Fruit fly (Drosophila melanogaster) whole organism, embryonic: ENCODE measurements around the gene CG42455.
A peak's percentile ranks its signal among the peaks of the same experiment; 100 is the strongest.

Source experiments
- Asciz ChIP-seq: fragments of 200-800 bp; sonication (Bioruptor generic); optimal IDR thresholded peaks from 2 replicates; lab custom pipeline; 2017; ENCODE audit warnings: missing biosample characterization, mild to moderate bottlenecking, missing genetic modification characterization, missing genetic modification reagents
- Atf6 ChIP-seq: fragments of 200-800 bp; sonication (Bioruptor generic); IDR thresholded peaks from 2 replicates; pipeline ENCODE4 v1.3.6; 2022; ENCODE audit warnings: missing biosample characterization, missing genetic modification characterization
- Blimp-1 ChIP-seq: fragments of 200-800 bp; sonication (Bioruptor generic); optimal IDR thresholded peaks from 3 replicates; lab custom pipeline; 2018; ENCODE audit warnings: missing biosample characterization, missing genetic modification characterization, mild to moderate bottlenecking, moderate library complexity, missing genetic modification reagents
- CG10431 ChIP-seq: fragments of 200-800 bp; sonication (Bioruptor generic); optimal IDR thresholded peaks from 3 replicates; lab custom pipeline; 2018; ENCODE audit warnings: missing biosample characterization, mild to moderate bottlenecking, missing genetic modification characterization
- CG13624 ChIP-seq: fragments of 200-800 bp; sonication (Bioruptor generic); optimal IDR thresholded peaks from 2 replicates; lab custom pipeline; 2016; ENCODE audit warnings: missing biosample characterization, missing genetic modification characterization
- CG14667 ChIP-seq: fragments of 200-800 bp; sonication (Bioruptor generic); IDR thresholded peaks from 2 replicates; pipeline ENCODE4 v1.3.6; 2022; ENCODE audit warnings: missing biosample characterization, missing genetic modification characterization
- CG14710 ChIP-seq: fragments of 200-800 bp; sonication (Bioruptor generic); optimal IDR thresholded peaks from 3 replicates; lab custom pipeline; 2019; ENCODE audit warnings: missing biosample characterization, mild to moderate bottlenecking, missing genetic modification characterization, moderate library complexity
- CG15073 ChIP-seq: fragments of 200-800 bp; sonication (Bioruptor generic); optimal IDR thresholded peaks from 2 replicates; lab custom pipeline; 2016; ENCODE audit warnings: missing biosample characterization, missing genetic modification characterization
- CG1529 ChIP-seq: fragments of 200-800 bp; sonication (Bioruptor generic); optimal IDR thresholded peaks from 3 replicates; lab custom pipeline; 2018; ENCODE audit warnings: missing biosample characterization, missing genetic modification characterization
- CG15479 ChIP-seq: fragments of 200-800 bp; sonication (Bioruptor generic); optimal IDR thresholded peaks from 3 replicates; lab custom pipeline; 2019; ENCODE audit warnings: missing biosample characterization, mild to moderate bottlenecking, missing genetic modification characterization, moderate library complexity
- CG1647 ChIP-seq: fragments of 200-800 bp; sonication (Bioruptor generic); optimal IDR thresholded peaks from 3 replicates; lab custom pipeline; 2016; ENCODE audit warnings: missing biosample characterization, missing genetic modification characterization
- CG16779 ChIP-seq: fragments of 200-800 bp; sonication (Bioruptor generic); IDR thresholded peaks from 2 replicates; pipeline ENCODE4 v1.3.6; 2022; ENCODE audit warnings: missing biosample characterization, missing genetic modification characterization
- CG2129 ChIP-seq: fragments of 200-800 bp; sonication (Bioruptor generic); IDR thresholded peaks from 2 replicates; pipeline ENCODE4 v1.3.6; 2022; ENCODE audit warnings: missing biosample characterization, missing genetic modification characterization; ENCODE audit not compliant: partially characterized antibody
- CG2202 ChIP-seq: fragments of 200-800 bp; sonication (Bioruptor generic); optimal IDR thresholded peaks from 2 replicates; lab custom pipeline; 2018; ENCODE audit warnings: missing biosample characterization, mild to moderate bottlenecking, missing genetic modification characterization
- CG4820 ChIP-seq: fragments of 200-800 bp; sonication (Bioruptor generic); optimal IDR thresholded peaks from 3 replicates; lab custom pipeline; 2016; ENCODE audit warnings: missing biosample characterization, missing genetic modification characterization
- CG4854 ChIP-seq: fragments of 200-800 bp; sonication (Bioruptor generic); optimal IDR thresholded peaks from 2 replicates; lab custom pipeline; 2016; ENCODE audit warnings: missing biosample characterization, missing genetic modification characterization, inconsistent platforms
- CG6689 ChIP-seq: fragments of 200-800 bp; sonication (Bioruptor generic); IDR thresholded peaks from 2 replicates; pipeline ENCODE4 v1.3.6; 2022; ENCODE audit warnings: missing biosample characterization, missing genetic modification characterization
- CG8281 ChIP-seq: fragments of 200-800 bp; sonication (Bioruptor generic); optimal IDR thresholded peaks from 2 replicates; lab custom pipeline; 2018; ENCODE audit warnings: missing biosample characterization, mild to moderate bottlenecking, missing genetic modification characterization, moderate library complexity
- CTCF ChIP-seq: fragments of 200-800 bp; sonication (Bioruptor generic); optimal IDR thresholded peaks from 2 replicates; lab custom pipeline; 2017; ENCODE audit warnings: missing biosample characterization, mild to moderate bottlenecking, missing genetic modification characterization, moderate library complexity
- Dbx ChIP-seq: fragments of 200-800 bp; sonication (Bioruptor generic); IDR thresholded peaks from 3 replicates; pipeline ENCODE4 v1.3.6; 2022; ENCODE audit warnings: missing biosample characterization, missing genetic modification characterization
- Dip3 ChIP-seq: fragments of 200-800 bp; sonication (Bioruptor generic); optimal IDR thresholded peaks from 3 replicates; lab custom pipeline; 2016; ENCODE audit warnings: missing biosample characterization, missing genetic modification characterization
- Ets65A ChIP-seq: fragments of 200-800 bp; sonication (Bioruptor generic); peaks from one replicate; lab custom pipeline; 2016; ENCODE audit warnings: missing biosample characterization, missing genetic modification characterization
- Gug ChIP-seq: fragments of 200-800 bp; sonication (Bioruptor generic); IDR thresholded peaks from 4 replicates; pipeline ENCODE4 v1.3.6; 2022; ENCODE audit warnings: missing biosample characterization, missing genetic modification characterization
- HmgZ ChIP-seq: fragments of 200-800 bp; sonication (Bioruptor generic); optimal IDR thresholded peaks from 2 replicates; lab custom pipeline; 2018; ENCODE audit warnings: missing biosample characterization, mild to moderate bottlenecking, missing genetic modification characterization
- Mes4 ChIP-seq: fragments of 200-800 bp; sonication (Bioruptor generic); optimal IDR thresholded peaks from 2 replicates; lab custom pipeline; 2016; ENCODE audit warnings: missing biosample characterization, missing genetic modification characterization
- Scr ChIP-seq: fragments of 200-800 bp; sonication (Bioruptor generic); IDR thresholded peaks from 2 replicates; pipeline ENCODE4 v1.3.6; 2022; ENCODE audit warnings: missing biosample characterization, missing genetic modification characterization; ENCODE audit not compliant: partially characterized antibody
- Sox100B ChIP-seq: fragments of 200-800 bp; sonication (Bioruptor generic); optimal IDR thresholded peaks from 3 replicates; lab custom pipeline; 2018; ENCODE audit warnings: missing biosample characterization, mild to moderate bottlenecking, missing genetic modification characterization
- Stat92E ChIP-seq, 3 experiments: fragments of >200 bp in 2 of 3; fragments of 200-800 bp in 1 of 3; sonication (Bioruptor generic) in 1 of 3; optimal IDR thresholded peaks; 2 replicates each; lab custom pipeline; 2017 to 2019; ENCODE audit warnings: missing biosample characterization in 3 of 3, missing genetic modification characterization in 3 of 3, mild to moderate bottlenecking in 1 of 3, moderate library complexity in 1 of 3
- abd-A ChIP-seq: fragments of 200-800 bp; sonication (Bioruptor generic); optimal IDR thresholded peaks from 3 replicates; lab custom pipeline; 2019; ENCODE audit warnings: missing biosample characterization, mild to moderate bottlenecking, missing genetic modification characterization, moderate library complexity
- cg ChIP-seq: fragments of 200-800 bp; sonication (Bioruptor generic); optimal IDR thresholded peaks from 3 replicates; lab custom pipeline; 2019; ENCODE audit warnings: missing biosample characterization, mild to moderate bottlenecking, missing genetic modification characterization, moderate library complexity
- dpn ChIP-seq, 2 experiments: fragments of 200-800 bp; sonication (Bioruptor generic); optimal IDR thresholded peaks; 3 replicates each; lab custom pipeline; 2016; ENCODE audit warnings: missing biosample characterization in 2 of 2, missing genetic modification characterization in 2 of 2
- emc ChIP-seq: fragments of 200-800 bp; sonication (Bioruptor generic); optimal IDR thresholded peaks from 2 replicates; lab custom pipeline; 2016; ENCODE audit warnings: missing biosample characterization, missing genetic modification characterization
- ewg ChIP-seq: fragments of 200-800 bp; sonication (Bioruptor generic); optimal IDR thresholded peaks from 3 replicates; lab custom pipeline; 2017; ENCODE audit warnings: mild to moderate bottlenecking, missing biosample characterization, missing genetic modification reagents, missing genetic modification characterization
- gce ChIP-seq: fragments of 200-800 bp; sonication (Bioruptor generic); IDR thresholded peaks from 3 replicates; pipeline ENCODE4 v1.3.6; 2022; ENCODE audit warnings: missing biosample characterization, missing genetic modification characterization
- gcm ChIP-seq: fragments of 200-800 bp; sonication (Bioruptor generic); optimal IDR thresholded peaks from 2 replicates; lab custom pipeline; 2019; ENCODE audit warnings: missing biosample characterization, mild to moderate bottlenecking, missing genetic modification characterization, moderate library complexity
- gfzf ChIP-seq: fragments of 200-800 bp; sonication (Bioruptor generic); optimal IDR thresholded peaks from 2 replicates; lab custom pipeline; 2016; ENCODE audit warnings: missing biosample characterization, mild to moderate bottlenecking, missing genetic modification characterization, moderate library complexity
- gt ChIP-seq: fragments of 200-800 bp; sonication (Bioruptor generic); IDR thresholded peaks from 2 replicates; pipeline ENCODE4 v1.3.6; 2022; ENCODE audit warnings: missing biosample characterization, missing genetic modification characterization
- inv ChIP-seq: fragments of 200-800 bp; sonication (Bioruptor generic); IDR thresholded peaks from 2 replicates; pipeline ENCODE4 v1.3.6; 2022; ENCODE audit warnings: missing biosample characterization, missing genetic modification characterization; ENCODE audit not compliant: partially characterized antibody
- knrl ChIP-seq: fragments of 200-800 bp; sonication (Bioruptor generic); IDR thresholded peaks from 3 replicates; pipeline ENCODE4 v1.3.6; 2022; ENCODE audit warnings: missing biosample characterization, missing genetic modification characterization; ENCODE audit not compliant: partially characterized antibody
- lov ChIP-seq, 2 experiments: fragments of 200-800 bp in 1 of 2; fragments of >200 bp in 1 of 2; sonication (Bioruptor generic) in 1 of 2; IDR thresholded peaks in 1 of 2; optimal IDR thresholded peaks in 1 of 2; 2 replicates in 1 of 2; 3 replicates in 1 of 2; pipeline versions ENCODE4 v1.3.6 to Lab custom; 2017 to 2022; ENCODE audit warnings: missing biosample characterization in 1 of 2, missing genetic modification characterization in 1 of 2
- nmo ChIP-seq: fragments of 200-800 bp; sonication (Bioruptor generic); optimal IDR thresholded peaks from 2 replicates; lab custom pipeline; 2018; ENCODE audit warnings: missing biosample characterization, mild to moderate bottlenecking, missing genetic modification characterization, moderate library complexity
- pho ChIP-seq: fragments of 200-800 bp; sonication (Bioruptor generic); optimal IDR thresholded peaks from 2 replicates; lab custom pipeline; 2016; ENCODE audit warnings: missing biosample characterization, missing genetic modification characterization
- psq ChIP-seq: fragments of 200-800 bp; sonication (Bioruptor generic); optimal IDR thresholded peaks from 2 replicates; lab custom pipeline; 2017; ENCODE audit warnings: missing biosample characterization, missing genetic modification characterization
- ranshi ChIP-seq: fragments of 200-800 bp; sonication (Bioruptor generic); IDR thresholded peaks from 2 replicates; pipeline ENCODE4 v1.3.6; 2022; ENCODE audit warnings: missing biosample characterization, missing genetic modification characterization
- row ChIP-seq: fragments of 200-800 bp; sonication (Bioruptor generic); IDR thresholded peaks from 3 replicates; pipeline ENCODE4 v1.3.6; 2022; ENCODE audit warnings: missing biosample characterization, missing genetic modification characterization
- sc ChIP-seq, 3 experiments: fragments of >200 bp in 2 of 3; fragments of 200-800 bp in 1 of 3; sonication (Bioruptor generic) in 1 of 3; optimal IDR thresholded peaks; 2 replicates in 2 of 3; 3 replicates in 1 of 3; lab custom pipeline; 2017; ENCODE audit warnings: mild to moderate bottlenecking in 1 of 3, missing biosample characterization in 1 of 3, missing genetic modification characterization in 1 of 3, missing genetic modification reagents in 1 of 3
- tup ChIP-seq: fragments of 200-800 bp; sonication (Bioruptor generic); optimal IDR thresholded peaks from 2 replicates; lab custom pipeline; 2016; ENCODE audit warnings: missing biosample characterization, mild to moderate bottlenecking, missing genetic modification characterization, moderate library complexity
- zfh1 ChIP-seq: fragments of 200-800 bp; sonication (Bioruptor generic); IDR thresholded peaks from 3 replicates; pipeline ENCODE4 v1.3.6; 2022; ENCODE audit warnings: missing biosample characterization, missing genetic modification characterization

CG42455 gene

dm6 chr3L:9972007-9972856 lies at the start of gene CG42455, which contains the start of the genes CG6674 and vnc:
TSS of gene CG42455 (plus strand) at chr3L:9972312.
TSS of gene CG6674 (minus strand) at chr3L:9972054.
TSS of gene vnc (plus strand) at chr3L:9972312.
- TF ChIP-seq Dbx: peak; percentile 44; the same call in 2 of the 3 replicates
- no peak for TF ChIP-seq CG1529
- TF ChIP-seq CG15073 (GFP tag; lab: Kevin White, UChicago): no peak
- peak; percentile 45 for TF ChIP-seq Sox100B
- TF ChIP-seq CG14710 (tag; lab: Kevin White, UChicago): peak; percentile 34
- no peak for TF ChIP-seq sc (optimal IDR thresholded peaks at IDR 0.05; lab: Kevin White, UChicago)
- TF ChIP-seq sc (GFP tag; optimal IDR thresholded peaks at IDR 0.05; lab: Kevin White, UChicago): no peak
- peak; percentile 33 for TF ChIP-seq HmgZ (tag; lab: Kevin White, UChicago)
- no peak for TF ChIP-seq CG2129 (GFP tag; lab: Robert Waterston, UW)
- TF ChIP-seq Asciz (GFP tag; lab: Kevin White, UChicago): no peak
- TF ChIP-seq CG15479 (GFP tag; lab: Kevin White, UChicago): no peak
- no peak for TF ChIP-seq Stat92E (GFP tag; optimal IDR thresholded peaks at IDR 0.05; lab: Kevin White, UChicago)
- TF ChIP-seq abd-A (tag; lab: Kevin White, UChicago): peak; percentile 27
- peak; percentile 11 for TF ChIP-seq emc (GFP tag; lab: Kevin White, UChicago)
- TF ChIP-seq ewg: peak; percentile 0
- TF ChIP-seq nmo (GFP tag; lab: Kevin White, UChicago): peak; percentile 21
- no peak for TF ChIP-seq Gug (GFP tag; lab: Robert Waterston, UW)
- peak; percentile 31 for TF ChIP-seq CG13624 (GFP tag; lab: Kevin White, UChicago)
- TF ChIP-seq pho (GFP tag; lab: Kevin White, UChicago): peak; percentile 33
- no peak for TF ChIP-seq gcm
- TF ChIP-seq CG8281 (tag; lab: Kevin White, UChicago): no peak
- no peak for TF ChIP-seq Mes4 (GFP tag; lab: Kevin White, UChicago)
- no peak for TF ChIP-seq ranshi (GFP tag; lab: Robert Waterston, UW)
- peak; percentile 46; the same call in 2 of the 3 replicates for TF ChIP-seq row (GFP tag; lab: Robert Waterston, UW)
- TF ChIP-seq CTCF (GFP tag; lab: Kevin White, UChicago): peak; percentile 37
- peak; percentile 44 for TF ChIP-seq Ets65A
- no peak for TF ChIP-seq CG6689 (GFP tag; lab: Robert Waterston, UW)
- peak; percentile 88 for TF ChIP-seq gfzf (GFP tag; lab: Kevin White, UChicago)
- no peak for TF ChIP-seq lov (optimal IDR thresholded peaks at IDR 0.05; lab: Kevin White, UChicago)
- TF ChIP-seq lov (GFP tag; IDR thresholded peaks at IDR 0.05; lab: Robert Waterston, UW): no peak
- TF ChIP-seq dpn (GFP tag; optimal IDR thresholded peaks at IDR 0.05; lab: Kevin White, UChicago): peak in 1 of 2 experiments; percentile 49
- no peak for TF ChIP-seq CG14667 (GFP tag; lab: Robert Waterston, UW)
- no peak for TF ChIP-seq CG4854 (GFP tag; lab: Kevin White, UChicago)
- no peak for TF ChIP-seq CG16779
- TF ChIP-seq Blimp-1 (GFP tag; lab: Kevin White, UChicago): no peak
- TF ChIP-seq knrl (GFP tag; lab: Robert Waterston, UW): no peak
- peak; percentile 43 for TF ChIP-seq CG10431
- TF ChIP-seq CG4820 (GFP tag; lab: Kevin White, UChicago): peak; percentile 28
- TF ChIP-seq inv (GFP tag; lab: Robert Waterston, UW): no peak
- no peak for TF ChIP-seq CG1647 (GFP tag; lab: Kevin White, UChicago)
- TF ChIP-seq Atf6 (GFP tag; lab: Robert Waterston, UW): no peak
- no peak for TF ChIP-seq gt (GFP tag; lab: Robert Waterston, UW)
- TF ChIP-seq CG2202: no peak
- no peak for TF ChIP-seq gce (GFP tag; lab: Robert Waterston, UW)
- peak; percentile 10 for TF ChIP-seq Dip3 (GFP tag; lab: Kevin White, UChicago)
- TF ChIP-seq cg (GFP tag; lab: Kevin White, UChicago): no peak
- no peak for TF ChIP-seq Scr (GFP tag; lab: Robert Waterston, UW)
- TF ChIP-seq zfh1 (GFP tag; lab: Robert Waterston, UW): no peak
- no peak for TF ChIP-seq tup
- no peak for TF ChIP-seq psq (GFP tag; lab: Kevin White, UChicago)
